Fruit fly (Drosophila melanogaster) ovary, adult (tissue): ENCODE results near the gene CG13126.

ENCODE experiments used
- CG17801 ChIP-seq: fragments of 200-800 bp; optimal IDR thresholded peaks from 2 replicates; lab custom pipeline; 2019; ENCODE audit warnings: missing biosample characterization, mild to moderate bottlenecking, missing genetic modification characterization, moderate library complexity; ENCODE audit not compliant: partially characterized antibody

The CG13126 gene

DNA sequence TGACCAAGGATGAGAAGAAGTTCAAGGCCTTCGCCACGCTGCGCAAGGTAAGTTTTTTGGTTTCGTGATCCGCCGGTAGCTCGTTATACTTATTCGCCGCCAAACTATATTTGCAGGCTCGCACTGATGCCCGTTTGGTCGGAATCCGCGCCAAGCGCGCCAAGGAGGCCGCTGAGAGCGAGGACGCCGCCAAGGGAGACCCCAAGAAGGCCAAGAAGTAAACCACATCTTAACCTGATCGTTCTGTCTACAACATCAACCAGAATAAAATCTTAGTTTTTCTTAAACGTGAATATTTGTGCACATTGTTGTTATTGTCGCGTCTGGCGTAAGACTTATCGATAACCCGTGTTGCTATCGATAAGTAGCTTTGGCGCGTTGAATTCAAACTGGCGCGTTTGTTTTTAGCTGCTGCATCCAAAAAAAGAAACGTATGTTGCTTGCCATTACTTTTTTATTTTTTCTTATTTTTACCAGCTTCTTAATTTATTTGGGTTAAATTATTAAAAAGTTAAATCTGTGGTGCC lies 14.3 kb upstream of the CG13126 start:
- no peak for TF ChIP-seq CG17801 (GFP tag; lab: Kevin White, UChicago)

- peak; percentile 93 for TF ChIP-seq CG17801 (GFP tag; lab: Kevin White, UChicago)
Measured at dm6 chr2L:9966983-9967737, 13.2 kb upstream of the CG13126 start, which contains the start of the genes Dref and RpL13. Dref (minus strand) TSS chr2L:9967229. RpL13 (plus strand) TSS chr2L:9967313.

- TF ChIP-seq CG17801 (GFP tag; lab: Kevin White, UChicago) = peak; percentile 18
Measured at dm6 chr2L:9963603-9964042, 9.6 kb upstream of the CG13126 start, which contains the start of gene CG5850. CG5850 (minus strand) TSS chr2L:9963949.

DNA sequence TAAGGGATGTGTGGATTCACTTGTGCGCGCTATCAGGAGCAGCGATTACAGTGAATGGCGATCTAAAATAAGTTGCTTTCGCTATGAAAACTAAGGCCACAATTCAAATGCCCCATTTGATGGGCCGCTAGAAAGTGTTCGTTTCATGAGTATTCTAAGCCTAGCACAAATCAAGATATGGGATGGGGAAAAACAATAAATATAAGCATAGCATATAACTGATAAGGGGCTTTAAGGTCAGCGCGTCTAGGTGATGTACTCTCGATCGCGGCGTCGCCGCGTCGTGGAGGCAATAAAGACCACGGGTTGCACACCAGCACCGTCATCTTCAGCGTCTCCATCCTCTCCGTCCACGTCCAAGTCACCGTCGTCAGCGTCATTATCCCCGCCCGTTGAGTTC lies 6.8 kb upstream of the CG13126 start:
- no peak for TF ChIP-seq CG17801 (GFP tag; lab: Kevin White, UChicago)

DNA sequence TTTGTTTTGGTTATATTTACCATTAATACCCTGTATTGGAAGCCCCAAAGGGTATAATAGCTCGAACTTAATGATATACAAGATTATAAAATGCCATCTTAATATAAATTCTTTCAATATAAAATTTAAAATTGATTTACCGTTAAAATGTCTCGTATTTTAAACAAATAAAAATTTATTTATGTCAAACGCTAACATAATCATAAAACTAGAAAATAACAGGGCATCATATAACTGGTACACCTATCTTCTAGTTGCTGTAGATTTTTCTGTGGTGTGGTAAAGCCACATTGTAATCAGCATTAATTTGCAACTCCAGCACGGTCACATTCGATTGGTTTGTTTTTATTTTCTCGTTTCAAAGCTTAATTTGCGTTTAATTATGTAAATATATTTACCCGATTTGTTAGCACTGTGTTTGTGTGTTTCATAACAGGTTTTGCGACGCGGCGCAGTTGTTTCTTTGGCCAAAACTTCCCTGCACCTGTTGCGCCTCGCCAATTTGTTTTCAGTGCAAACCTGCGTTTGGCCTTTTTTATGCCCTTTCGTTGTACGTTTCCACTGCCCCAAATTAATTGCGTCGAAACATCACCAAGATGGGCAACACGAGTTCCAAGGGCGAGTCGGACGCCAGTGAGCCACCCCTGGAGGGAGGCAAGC lies 3.1 kb upstream of the CG13126 start, which contains the start of the genes CG4658 and CG5846:
Gene CG4658, plus strand, starts transcription at position 140 of the 660 bp plus-strand sequence.
Gene CG5846, minus strand, starts transcription at position 245 of the 660 bp plus-strand sequence.
- peak; percentile 96 for TF ChIP-seq CG17801 (GFP tag; lab: Kevin White, UChicago)

- TF ChIP-seq CG17801 (GFP tag; lab: Kevin White, UChicago) = no peak
Measured at dm6 chr2L:9954696-9955095, 715 bp upstream of the CG13126 start.

DNA sequence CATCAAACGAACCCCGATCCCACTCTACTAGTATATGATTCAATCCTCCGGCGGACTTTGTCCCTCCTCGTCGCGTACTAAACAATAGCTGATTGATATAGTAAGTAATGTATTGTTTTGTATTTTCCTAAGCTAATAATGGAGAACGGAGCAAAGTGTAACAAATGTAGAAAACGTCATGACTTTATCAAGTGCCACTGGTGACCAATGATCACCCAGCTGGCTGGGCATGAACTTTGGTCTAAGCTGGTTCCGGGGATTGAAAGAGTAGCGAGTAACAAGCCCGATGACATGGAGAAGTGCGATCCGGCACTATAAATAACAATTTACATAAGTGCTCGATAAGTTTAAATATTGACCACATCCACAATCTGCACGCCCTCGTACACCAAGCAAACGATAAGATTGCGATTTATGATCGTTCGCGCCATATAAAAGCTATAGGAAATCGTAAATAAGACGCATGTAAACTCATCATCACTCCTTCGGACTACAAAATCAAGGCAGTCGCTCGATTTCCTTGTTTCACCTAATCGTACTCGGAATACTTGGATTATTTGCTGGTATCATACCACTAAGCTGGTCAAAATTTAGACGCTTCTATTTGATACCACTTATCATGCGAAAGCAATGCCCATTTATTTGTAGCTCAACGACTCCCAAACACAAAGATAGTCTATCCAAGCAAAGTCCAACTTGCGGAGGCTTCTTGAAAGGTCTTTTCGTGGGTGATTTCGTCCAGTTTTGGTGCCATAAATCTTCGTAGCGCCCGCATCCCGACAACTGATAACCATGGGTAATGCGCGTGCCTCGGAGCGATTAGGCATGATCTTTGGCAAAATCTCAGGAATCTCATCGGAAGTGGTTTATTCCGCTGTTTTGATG lies 4.6 kb downstream of the CG13126 start:
- no peak for TF ChIP-seq CG17801 (GFP tag; lab: Kevin White, UChicago)

DNA sequence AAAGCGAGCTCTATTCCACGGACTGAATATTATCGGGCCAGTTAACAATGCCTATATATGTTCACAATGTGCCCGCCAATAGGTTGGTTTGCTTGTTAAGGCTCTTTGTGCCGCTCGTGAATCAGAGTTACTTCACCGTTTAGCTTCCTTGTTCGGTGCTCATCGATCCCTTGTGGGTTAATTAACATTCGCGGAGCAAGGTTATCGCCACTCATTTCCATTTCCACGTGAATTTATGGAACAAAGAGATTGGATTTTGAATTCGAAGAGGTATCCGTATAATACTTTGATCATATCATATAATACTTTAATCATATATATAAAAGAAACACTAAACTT lies 5.5 kb downstream of the CG13126 start:
- no peak for TF ChIP-seq CG17801 (GFP tag; lab: Kevin White, UChicago)

DNA sequence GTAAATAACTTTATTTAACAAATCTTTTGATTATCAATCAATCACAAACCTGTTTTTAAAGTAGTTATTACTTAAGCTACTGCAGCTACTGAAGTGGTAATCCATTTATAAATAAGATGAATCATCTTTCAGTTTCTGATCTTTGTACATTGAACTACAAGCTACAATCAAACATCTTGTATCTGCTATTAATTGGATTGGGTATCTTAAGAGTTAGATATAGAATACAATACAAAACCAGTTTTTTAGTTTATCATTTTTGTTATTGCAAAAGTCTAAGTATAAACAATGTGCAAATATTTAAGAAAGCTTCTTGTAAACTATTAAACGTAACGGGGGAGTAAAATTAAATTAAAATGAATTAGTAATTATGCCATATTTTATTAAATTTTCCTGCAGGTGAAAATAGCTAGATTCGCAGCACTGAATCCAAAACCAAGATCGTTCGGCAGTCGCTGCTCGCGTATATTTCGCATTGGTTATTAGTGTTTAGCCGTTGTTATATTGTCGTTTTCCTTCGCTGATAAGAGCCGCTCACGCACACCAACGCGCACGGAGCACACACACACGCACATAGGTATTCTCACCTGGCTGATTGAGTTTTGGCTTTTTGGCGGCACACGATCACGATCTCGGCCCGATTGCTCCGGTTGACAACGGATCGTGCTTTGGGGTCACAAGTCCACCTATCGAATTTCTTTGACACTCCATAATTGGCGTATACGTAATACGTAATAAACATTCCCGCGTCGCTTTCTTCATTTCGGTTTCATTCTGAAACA lies 6.1 kb downstream of the CG13126 start:
- TF ChIP-seq CG17801 (GFP tag; lab: Kevin White, UChicago) = no peak

DNA sequence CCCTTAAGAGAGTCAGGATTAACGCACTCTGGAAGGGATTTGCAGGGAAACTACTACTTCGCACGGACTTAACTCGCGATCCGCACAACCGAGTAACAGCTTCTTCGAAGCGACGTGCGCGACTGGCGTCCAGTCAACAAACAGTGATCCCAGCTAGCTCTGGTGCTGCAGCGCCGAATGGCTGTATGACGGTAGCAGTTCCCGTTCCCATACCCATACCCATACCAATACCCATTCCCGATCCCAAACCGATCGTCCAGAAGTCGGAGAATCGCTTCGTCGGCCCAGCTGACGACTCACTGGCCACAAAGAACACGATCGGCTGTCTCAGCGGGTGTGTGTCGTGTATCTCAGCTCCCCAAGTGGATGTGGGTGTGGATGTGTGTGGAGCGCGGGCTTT lies 6.7 kb downstream of the CG13126 start, which contains the start of gene CG5853:
Gene CG5853, minus strand, starts transcription at position 384 of the 400 bp plus-strand sequence.
- peak; percentile 66 for TF ChIP-seq CG17801 (GFP tag; lab: Kevin White, UChicago)

DNA sequence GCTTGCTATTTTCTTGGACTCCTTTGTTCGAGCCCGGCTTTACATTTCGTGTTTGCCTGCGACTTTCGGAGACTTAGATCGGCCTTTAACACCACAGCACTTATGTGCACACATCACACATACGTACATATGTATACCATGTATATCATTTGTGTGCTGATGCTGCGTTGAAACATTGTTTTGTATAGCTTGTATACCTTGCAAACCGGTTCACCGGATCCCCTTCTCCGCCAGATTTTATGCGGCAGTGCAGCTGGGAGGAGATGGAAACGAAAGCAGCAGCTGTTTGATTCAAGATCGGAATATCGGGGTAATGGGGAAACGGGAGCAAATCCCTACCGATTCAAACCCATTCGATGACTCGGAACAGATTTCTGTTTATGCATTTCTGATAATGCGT lies 7.9 kb downstream of the CG13126 start:
- TF ChIP-seq CG17801 (GFP tag; lab: Kevin White, UChicago) = no peak

dm6 chr2L:9945086-9945485 lies 8.9 kb downstream of the CG13126 start:
- no peak for TF ChIP-seq CG17801 (GFP tag; lab: Kevin White, UChicago)

dm6 chr2L:9943521-9943920 lies 10.5 kb downstream of the CG13126 start:
- TF ChIP-seq CG17801 (GFP tag; lab: Kevin White, UChicago) = no peak
